Worm (Caenorhabditis elegans): ENCODE measurements around the gene cng-1.

ce11 chrV:15074907-15075306, 43.6 kb upstream of the cng-1 start:
- TF ChIP-seq T22C8.4 (GFP tag; IDR thresholded peaks at IDR 0.05) (no peak), med-1 (GFP tag; optimal IDR thresholded peaks at IDR 0.05; ENCODE audit: insufficient read depth) (no peak), tab-1 (GFP tag; IDR thresholded peaks at IDR 0.05) (no peak), ztf-23 (GFP tag; IDR thresholded peaks at IDR 0.05) (no peak), flt-1 (GFP tag; IDR thresholded peaks at IDR 0.05) (no peak), ref-1 (GFP tag; conservative IDR thresholded peaks at IDR 0.05) (no peak), cog-1 (tag; optimal IDR thresholded peaks at IDR 0.05) (no peak), ztf-29 (GFP tag; IDR thresholded peaks at IDR 0.05) (no peak), klf-2 (GFP tag; conservative IDR thresholded peaks at IDR 0.05) (no peak)

Measured in whole organism, midembryonic.